Worm (Caenorhabditis elegans): ENCODE data around the gene Y17G7B.3.

The Y17G7B.3 gene

ce11 chrII:11988724-11989123 is at the start of gene Y17G7B.3:
TSS of gene Y17G7B.3 (plus strand) at chrII:11989024.
- TF ChIP-seq cog-1 (tag; optimal IDR thresholded peaks at IDR 0.05): no peak
- no peak for TF ChIP-seq ref-1 (GFP tag; conservative IDR thresholded peaks at IDR 0.05)
- no peak for TF ChIP-seq ztf-29 (GFP tag; IDR thresholded peaks at IDR 0.05)
- no peak for TF ChIP-seq tab-1 (GFP tag; IDR thresholded peaks at IDR 0.05)
- no peak for TF ChIP-seq med-1 (GFP tag; optimal IDR thresholded peaks at IDR 0.05; ENCODE audit: insufficient read depth)
- no peak for TF ChIP-seq klf-2 (GFP tag; conservative IDR thresholded peaks at IDR 0.05)
- no peak for TF ChIP-seq T22C8.4 (GFP tag; IDR thresholded peaks at IDR 0.05)
- no peak for TF ChIP-seq flt-1 (GFP tag; IDR thresholded peaks at IDR 0.05)
- no peak for TF ChIP-seq ztf-23 (GFP tag; IDR thresholded peaks at IDR 0.05)

- TF ChIP-seq cog-1 (tag; optimal IDR thresholded peaks at IDR 0.05) (no peak), ref-1 (GFP tag; conservative IDR thresholded peaks at IDR 0.05) (no peak), ztf-23 (GFP tag; IDR thresholded peaks at IDR 0.05) (no peak)
Measured at ce11 chrII:11948459-11948858, 40.4 kb upstream of the Y17G7B.3 start, which contains the start of gene W03C9.8. TSS of gene W03C9.8 (plus strand) at chrII:11948759.

- no peak for TF ChIP-seq cog-1 (tag; optimal IDR thresholded peaks at IDR 0.05)
- TF ChIP-seq T22C8.4 (GFP tag; IDR thresholded peaks at IDR 0.05): no peak
- TF ChIP-seq flt-1 (GFP tag; IDR thresholded peaks at IDR 0.05): no peak
- TF ChIP-seq ztf-23 (GFP tag; IDR thresholded peaks at IDR 0.05): no peak
- no peak for TF ChIP-seq ztf-29 (GFP tag; IDR thresholded peaks at IDR 0.05)
- no peak for TF ChIP-seq med-1 (GFP tag; optimal IDR thresholded peaks at IDR 0.05; ENCODE audit: insufficient read depth)
- no peak for TF ChIP-seq ref-1 (GFP tag; conservative IDR thresholded peaks at IDR 0.05)
- TF ChIP-seq tab-1 (GFP tag; IDR thresholded peaks at IDR 0.05): no peak
- TF ChIP-seq klf-2 (GFP tag; conservative IDR thresholded peaks at IDR 0.05): no peak
Measured at ce11 chrII:11952963-11953362, 35.9 kb upstream of the Y17G7B.3 start.

- TF ChIP-seq ztf-23 (GFP tag; IDR thresholded peaks at IDR 0.05) (no peak), tab-1 (GFP tag; IDR thresholded peaks at IDR 0.05) (no peak), ztf-29 (GFP tag; IDR thresholded peaks at IDR 0.05) (no peak), klf-2 (GFP tag; conservative IDR thresholded peaks at IDR 0.05) (no peak), ref-1 (GFP tag; conservative IDR thresholded peaks at IDR 0.05) (no peak), cog-1 (tag; optimal IDR thresholded peaks at IDR 0.05) (no peak), T22C8.4 (GFP tag; IDR thresholded peaks at IDR 0.05) (no peak), med-1 (GFP tag; optimal IDR thresholded peaks at IDR 0.05; ENCODE audit: insufficient read depth) (no peak), flt-1 (GFP tag; IDR thresholded peaks at IDR 0.05) (no peak)
Measured at ce11 chrII:11954208-11954607, 34.6 kb upstream of the Y17G7B.3 start, which contains the start of gene W03C9.6. TSS of gene W03C9.6 (plus strand) at chrII:11954508.

ce11 chrII:11954811-11955210 is 34.0 kb upstream of the Y17G7B.3 start:
- TF ChIP-seq ref-1 (GFP tag; conservative IDR thresholded peaks at IDR 0.05) (no peak), ztf-29 (GFP tag; IDR thresholded peaks at IDR 0.05) (peak; percentile 21; the same call in 1 of the 2 replicates)

ce11 chrII:11958793-11959574 is 29.8 kb upstream of the Y17G7B.3 start:
- TF ChIP-seq ref-1 (GFP tag; conservative IDR thresholded peaks at IDR 0.05) (peak; percentile 60), med-1 (GFP tag; optimal IDR thresholded peaks at IDR 0.05; ENCODE audit: insufficient read depth) (no peak), ztf-29 (GFP tag; IDR thresholded peaks at IDR 0.05) (peak; percentile 62; the same call in 1 of the 2 replicates), klf-2 (GFP tag; conservative IDR thresholded peaks at IDR 0.05) (no peak), cog-1 (tag; optimal IDR thresholded peaks at IDR 0.05) (peak; percentile 75), flt-1 (GFP tag; IDR thresholded peaks at IDR 0.05) (peak; percentile 84), ztf-23 (GFP tag; IDR thresholded peaks at IDR 0.05) (peak; percentile 74), T22C8.4 (GFP tag; IDR thresholded peaks at IDR 0.05) (no peak; the same call in 1 of the 2 replicates), tab-1 (GFP tag; IDR thresholded peaks at IDR 0.05) (no peak)

ce11 chrII:11960596-11961217 is 28.1 kb upstream of the Y17G7B.3 start:
- TF ChIP-seq T22C8.4 (GFP tag; IDR thresholded peaks at IDR 0.05) (peak; percentile 99), med-1 (GFP tag; optimal IDR thresholded peaks at IDR 0.05; ENCODE audit: insufficient read depth) (peak; percentile 95), cog-1 (tag; optimal IDR thresholded peaks at IDR 0.05) (peak; percentile 100), tab-1 (GFP tag; IDR thresholded peaks at IDR 0.05) (peak; percentile 100), ref-1 (GFP tag; conservative IDR thresholded peaks at IDR 0.05) (peak; percentile 99), ztf-23 (GFP tag; IDR thresholded peaks at IDR 0.05) (peak; percentile 99), klf-2 (GFP tag; conservative IDR thresholded peaks at IDR 0.05) (peak; percentile 100), ztf-29 (GFP tag; IDR thresholded peaks at IDR 0.05) (peak; percentile 100), flt-1 (GFP tag; IDR thresholded peaks at IDR 0.05) (peak; percentile 100)

- TF ChIP-seq ref-1 (GFP tag; conservative IDR thresholded peaks at IDR 0.05): no peak
- TF ChIP-seq ztf-29 (GFP tag; IDR thresholded peaks at IDR 0.05): no peak
- no peak for TF ChIP-seq cog-1 (tag; optimal IDR thresholded peaks at IDR 0.05)
- no peak for TF ChIP-seq T22C8.4 (GFP tag; IDR thresholded peaks at IDR 0.05)
- no peak for TF ChIP-seq ztf-23 (GFP tag; IDR thresholded peaks at IDR 0.05)
- no peak for TF ChIP-seq tab-1 (GFP tag; IDR thresholded peaks at IDR 0.05)
- TF ChIP-seq med-1 (GFP tag; optimal IDR thresholded peaks at IDR 0.05; ENCODE audit: insufficient read depth): no peak
- TF ChIP-seq klf-2 (GFP tag; conservative IDR thresholded peaks at IDR 0.05): no peak
- no peak for TF ChIP-seq flt-1 (GFP tag; IDR thresholded peaks at IDR 0.05)
Measured at ce11 chrII:11962083-11962482, 26.7 kb upstream of the Y17G7B.3 start, which contains the start of the genes W03C9.1 and W03C9.2. TSS of gene W03C9.1 (minus strand) at chrII:11962128. TSS of gene W03C9.2 (plus strand) at chrII:11962368.

- no peak for TF ChIP-seq ztf-29 (GFP tag; IDR thresholded peaks at IDR 0.05)
- TF ChIP-seq cog-1 (tag; optimal IDR thresholded peaks at IDR 0.05): no peak
- TF ChIP-seq flt-1 (GFP tag; IDR thresholded peaks at IDR 0.05): no peak
- no peak for TF ChIP-seq med-1 (GFP tag; optimal IDR thresholded peaks at IDR 0.05; ENCODE audit: insufficient read depth)
- TF ChIP-seq tab-1 (GFP tag; IDR thresholded peaks at IDR 0.05): no peak
- TF ChIP-seq klf-2 (GFP tag; conservative IDR thresholded peaks at IDR 0.05): no peak
- TF ChIP-seq ztf-23 (GFP tag; IDR thresholded peaks at IDR 0.05): no peak
- TF ChIP-seq T22C8.4 (GFP tag; IDR thresholded peaks at IDR 0.05): no peak
- no peak for TF ChIP-seq ref-1 (GFP tag; conservative IDR thresholded peaks at IDR 0.05)
Measured at ce11 chrII:11963132-11963630, 25.6 kb upstream of the Y17G7B.3 start.

All from whole organism, midembryonic.